Worm (Caenorhabditis elegans): ENCODE results near the gene T21D12.14.

Gene T21D12.14

ce11 chrIV:258362-258761, 29.6 kb downstream of the T21D12.14 start:
- no peak for TF ChIP-seq hlh-30 (tag; optimal IDR thresholded peaks at IDR 0.05; ENCODE audit: insufficient read depth)
- TF ChIP-seq set-16 (GFP tag; IDR thresholded peaks at IDR 0.05): peak; percentile 64

ce11 chrIV:257095-257494, 30.8 kb downstream of the T21D12.14 start, which contains the start of gene R02D3.8:
Gene R02D3.8, minus strand, starts transcription at chrIV:257203.
- TF ChIP-seq Y105C5A.15 (GFP tag; IDR thresholded peaks at IDR 0.05) (no peak), php-3 (GFP tag; IDR thresholded peaks at IDR 0.05) (no peak), duxl-1 (tag; optimal IDR thresholded peaks at IDR 0.05; ENCODE audit: poor library complexity) (peak; percentile 27), daf-16 (GFP tag; optimal IDR thresholded peaks at IDR 0.05) (no peak), daf-16 (tag; optimal IDR thresholded peaks at IDR 0.05) (peak; percentile 29), lsy-2 (tag; optimal IDR thresholded peaks at IDR 0.05) (peak in 1 of 2 experiments; percentile 63), unc-62 (GFP tag; optimal IDR thresholded peaks at IDR 0.05 in 1 of 2) (peak in 1 of 2 experiments; percentile 14), unc-62 (tag; optimal IDR thresholded peaks at IDR 0.05) (no peak), dve-1 (tag; optimal IDR thresholded peaks at IDR 0.05; ENCODE audit: insufficient read depth) (peak; percentile 59), nhr-28 (tag; optimal IDR thresholded peaks at IDR 0.05) (peak; percentile 17), mes-2 (tag; optimal IDR thresholded peaks at IDR 0.05; ENCODE audit: poor library complexity, severe bottlenecking) (peak; percentile 94), R02D3.7 (tag; optimal IDR thresholded peaks at IDR 0.05) (peak; percentile 98), ztf-7 (tag; optimal IDR thresholded peaks at IDR 0.05) (peak; percentile 3), F10B5.3 (tag; optimal IDR thresholded peaks at IDR 0.05) (no peak), lin-38 (GFP tag; IDR thresholded peaks at IDR 0.05) (peak; percentile 38), ZK546.5 (tag; optimal IDR thresholded peaks at IDR 0.05) (no peak), ama-1 (optimal IDR thresholded peaks at IDR 0.05) (no peak), snpc-1.2 (GFP tag; IDR thresholded peaks at IDR 0.05) (no peak), hif-1 (tag; optimal IDR thresholded peaks at IDR 0.05) (peak in 1 of 2 experiments; percentile 73), nhr-111 (GFP tag; optimal IDR thresholded peaks at IDR 0.05) (no peak), unc-130 (GFP tag; optimal IDR thresholded peaks at IDR 0.05) (peak; percentile 4), ceh-32 (tag; optimal IDR thresholded peaks at IDR 0.05; ENCODE audit: poor library complexity) (no peak), zag-1 (tag; optimal IDR thresholded peaks at IDR 0.05) (no peak), dpl-1 (GFP tag; optimal IDR thresholded peaks at IDR 0.05) (peak; percentile 56)

- TF ChIP-seq lin-29 (GFP tag; IDR thresholded peaks at IDR 0.05): no peak
- peak; percentile 49; the same call in 1 of the 2 replicates for TF ChIP-seq hmg-1.1 (GFP tag; IDR thresholded peaks at IDR 0.05)
- TF ChIP-seq ztf-7 (tag; optimal IDR thresholded peaks at IDR 0.05): peak; percentile 22
- peak; percentile 73 for TF ChIP-seq nhr-11 (tag; optimal IDR thresholded peaks at IDR 0.05)
- no peak for TF ChIP-seq F10B5.3 (tag; optimal IDR thresholded peaks at IDR 0.05)
- TF ChIP-seq nhr-77 (tag; optimal IDR thresholded peaks at IDR 0.05): peak; percentile 85
- TF ChIP-seq unc-39 (tag; optimal IDR thresholded peaks at IDR 0.05): no peak
- peak; percentile 42 for TF ChIP-seq ama-1 (optimal IDR thresholded peaks at IDR 0.05)
- peak; percentile 89 for TF ChIP-seq nhr-6 (tag; optimal IDR thresholded peaks at IDR 0.05)
- peak; percentile 61 for TF ChIP-seq lin-15B (tag; optimal IDR thresholded peaks at IDR 0.05)
- TF ChIP-seq mes-2 (tag; optimal IDR thresholded peaks at IDR 0.05; ENCODE audit: poor library complexity, severe bottlenecking): peak; percentile 92
- peak; percentile 29 to 90 for TF ChIP-seq lsy-2 (tag; optimal IDR thresholded peaks at IDR 0.05)
- TF ChIP-seq nhr-111 (GFP tag; optimal IDR thresholded peaks at IDR 0.05): no peak
- peak; percentile 95 for TF ChIP-seq lin-38 (GFP tag; IDR thresholded peaks at IDR 0.05)
- TF ChIP-seq hlh-30 (tag; optimal IDR thresholded peaks at IDR 0.05; ENCODE audit: insufficient read depth): peak; percentile 88
- TF ChIP-seq lin-13 (GFP tag; optimal IDR thresholded peaks at IDR 0.05): peak; percentile 71
- TF ChIP-seq R02D3.7 (tag; optimal IDR thresholded peaks at IDR 0.05): peak; percentile 100
- peak; percentile 47 for TF ChIP-seq rbr-2 (tag; optimal IDR thresholded peaks at IDR 0.05)
- TF ChIP-seq ctbp-1 (GFP tag; IDR thresholded peaks at IDR 0.05): no peak
- 0 out of 2 replicates have a peak, but pooled peaks have one; percentile 12 for TF ChIP-seq php-3 (GFP tag; IDR thresholded peaks at IDR 0.05)
- peak in 1 of 2 experiments; percentile 49 for TF ChIP-seq unc-62 (GFP tag; optimal IDR thresholded peaks at IDR 0.05 in 1 of 2)
- TF ChIP-seq unc-62 (tag; optimal IDR thresholded peaks at IDR 0.05): no peak
- TF ChIP-seq daf-12 (tag; optimal IDR thresholded peaks at IDR 0.05): no peak
- peak; percentile 47 for TF ChIP-seq nhr-28 (tag; optimal IDR thresholded peaks at IDR 0.05)
- peak; percentile 1 for TF ChIP-seq hlh-11 (tag; optimal IDR thresholded peaks at IDR 0.05)
- peak; percentile 40 for TF ChIP-seq nhr-25 (tag; optimal IDR thresholded peaks at IDR 0.05; ENCODE audit: borderline replicate concordance, insufficient read depth)
- no peak for TF ChIP-seq lir-3 (tag; optimal IDR thresholded peaks at IDR 0.05)
- peak; percentile 83 for TF ChIP-seq dve-1 (tag; optimal IDR thresholded peaks at IDR 0.05; ENCODE audit: insufficient read depth)
- peak in 1 of 2 experiments; percentile 61 for TF ChIP-seq hif-1 (tag; optimal IDR thresholded peaks at IDR 0.05)
- TF ChIP-seq sdz-12 (GFP tag; optimal IDR thresholded peaks at IDR 0.05): no peak
- no peak for TF ChIP-seq dmd-8 (GFP tag; IDR thresholded peaks at IDR 0.05)
- no peak for TF ChIP-seq nhr-237 (tag; optimal IDR thresholded peaks at IDR 0.05)
- peak; percentile 95 for TF ChIP-seq dpl-1 (GFP tag; optimal IDR thresholded peaks at IDR 0.05)
- TF ChIP-seq mdl-1 (tag; optimal IDR thresholded peaks at IDR 0.05): peak in 1 of 2 experiments; percentile 55
These were observed 32.5 kb downstream of the T21D12.14 start, which contains the start of gene rcat-1 for ce11 chrIV:255379-255857. Gene rcat-1, minus strand, starts transcription at chrIV:255429.
